Worm (Caenorhabditis elegans) whole organism, young adult: Measurements from ENCODE around the gene pgm-1.
"Not testable (repeated sequence)": the region's sequence is repeated elsewhere in the genome, so short reads cannot be mapped to it uniquely, and the experiment has no call there.

Experiments used
- B0261.1 ChIP-seq: sonication (generic microtip); optimal IDR thresholded peaks from 2 replicates; lab custom pipeline; 2016; ENCODE audit warnings: mild to moderate bottlenecking, missing genetic modification characterization, moderate library complexity, missing compliant biosample characterization
- B0336.3 ChIP-seq: fragments of 200-800 bp; sonication (Bioruptor generic); IDR thresholded peaks from 2 replicates; pipeline ENCODE4 v1.3.6; 2022; ENCODE audit warnings: missing genetic modification characterization, missing compliant biosample characterization
- D2030.7 ChIP-seq: fragments of 200-800 bp; sonication (Bioruptor generic); IDR thresholded peaks from 2 replicates; pipeline ENCODE4 v1.3.6; 2022; ENCODE audit warnings: missing genetic modification reagents, missing genetic modification characterization, missing compliant biosample characterization
- F22D6.2 ChIP-seq: sonication (generic microtip); optimal IDR thresholded peaks from 2 replicates; lab custom pipeline; 2016; ENCODE audit warnings: mild to moderate bottlenecking, missing genetic modification characterization, missing compliant biosample characterization
- F33H1.4 ChIP-seq: fragments of 200-800 bp; sonication (Bioruptor generic); IDR thresholded peaks from 2 replicates; pipeline ENCODE4 v1.3.6; 2022; ENCODE audit warnings: missing genetic modification reagents, missing genetic modification characterization, missing compliant biosample characterization
- F55B11.4 ChIP-seq: sonication (generic microtip); optimal IDR thresholded peaks from 2 replicates; lab custom pipeline; 2016; ENCODE audit warnings: missing compliant biosample characterization, missing genetic modification characterization, borderline replicate concordance; ENCODE audit not compliant: insufficient read depth
- K12H6.12 ChIP-seq: fragments of 200-800 bp; sonication (Bioruptor generic); optimal IDR thresholded peaks from 2 replicates; lab custom pipeline; 2018; ENCODE audit warnings: mild to moderate bottlenecking, missing genetic modification characterization, missing compliant biosample characterization
- T07F8.4 ChIP-seq: sonication (generic microtip); optimal IDR thresholded peaks from 2 replicates; lab custom pipeline; 2016; ENCODE audit warnings: mild to moderate bottlenecking, missing genetic modification characterization, moderate library complexity, missing compliant biosample characterization
- T26A5.8 ChIP-seq: sonication (generic microtip); optimal IDR thresholded peaks from 2 replicates; lab custom pipeline; 2016; ENCODE audit warnings: missing genetic modification characterization, missing compliant biosample characterization
- attf-5 ChIP-seq: fragments of 200-800 bp; sonication (Bioruptor generic); optimal IDR thresholded peaks from 2 replicates; lab custom pipeline; 2018; ENCODE audit warnings: mild to moderate bottlenecking, missing genetic modification characterization, missing compliant biosample characterization
- cebp-1 ChIP-seq, 2 experiments: fragments of 200-800 bp in 1 of 2; sonication (Bioruptor generic) in 1 of 2; sonication (generic microtip) in 1 of 2; IDR thresholded peaks in 1 of 2; optimal IDR thresholded peaks in 1 of 2; 2 replicates each; pipeline versions ENCODE4 v1.3.6 to Lab custom; 2017 to 2022; ENCODE audit warnings: missing compliant biosample characterization in 2 of 2, missing genetic modification characterization in 2 of 2, mild to moderate bottlenecking in 1 of 2, missing genetic modification reagents in 1 of 2, moderate library complexity in 1 of 2
- ceh-27 ChIP-seq: fragments of 200-800 bp; sonication (Bioruptor generic); optimal IDR thresholded peaks from 2 replicates; lab custom pipeline; 2018; ENCODE audit warnings: mild to moderate bottlenecking, missing genetic modification characterization, moderate library complexity, missing compliant biosample characterization
- ceh-91 ChIP-seq: fragments of 200-800 bp; sonication (Bioruptor generic); IDR thresholded peaks from 2 replicates; pipeline ENCODE4 v1.3.6; 2022; ENCODE audit warnings: missing genetic modification reagents, missing genetic modification characterization, missing compliant biosample characterization
- chd-7 ChIP-seq: sonication (generic microtip); optimal IDR thresholded peaks from 2 replicates; lab custom pipeline; 2016; ENCODE audit warnings: mild to moderate bottlenecking, missing genetic modification characterization, moderate library complexity, missing compliant biosample characterization
- die-1 ChIP-seq: sonication (generic microtip); optimal IDR thresholded peaks from 2 replicates; lab custom pipeline; 2016; ENCODE audit warnings: missing genotype, mild to moderate bottlenecking, missing genetic modification characterization, missing compliant biosample characterization
- dox-1 ChIP-seq: fragments of 200-800 bp; sonication (Bioruptor generic); IDR thresholded peaks from 2 replicates; pipeline ENCODE4 v1.3.6; 2022; ENCODE audit warnings: missing genetic modification reagents, missing genetic modification characterization, missing compliant biosample characterization
- dpl-1 ChIP-seq: fragments of 150-350 bp; optimal IDR thresholded peaks from 2 replicates; lab custom pipeline; 2014; ENCODE audit warnings: missing biosample characterization, missing genetic modification reagents, missing genetic modification characterization
- efl-1 ChIP-seq: fragments of 150-350 bp; optimal IDR thresholded peaks from 2 replicates; lab custom pipeline; 2014; ENCODE audit warnings: missing biosample characterization, missing genetic modification reagents, missing genetic modification characterization
- egl-44 ChIP-seq: fragments of 200-800 bp; sonication (Bioruptor generic); IDR thresholded peaks from 2 replicates; pipeline ENCODE4 v1.3.6; 2022; ENCODE audit warnings: missing genetic modification reagents, missing genetic modification characterization, missing compliant biosample characterization
- ets-4 ChIP-seq: fragments of 200-800 bp; sonication (Bioruptor generic); optimal IDR thresholded peaks from 2 replicates; lab custom pipeline; 2018; ENCODE audit warnings: mild to moderate bottlenecking, missing genetic modification characterization, missing compliant biosample characterization
- gei-17 ChIP-seq: fragments of 200-800 bp; sonication (Bioruptor generic); optimal IDR thresholded peaks from 2 replicates; lab custom pipeline; 2018; ENCODE audit warnings: mild to moderate bottlenecking, missing genetic modification characterization, missing compliant biosample characterization
- hsf-1 ChIP-seq: fragments of 200-800 bp; sonication (Bioruptor generic); IDR thresholded peaks from 2 replicates; pipeline ENCODE4 v1.3.6; 2022; ENCODE audit warnings: missing genetic modification reagents, missing genetic modification characterization, missing compliant biosample characterization
- let-526 ChIP-seq: fragments of 200-800 bp; sonication (Bioruptor generic); IDR thresholded peaks from 2 replicates; pipeline ENCODE4 v1.3.6; 2022; ENCODE audit warnings: missing genetic modification reagents, missing genetic modification characterization, missing compliant biosample characterization
- lin-26 ChIP-seq: fragments of 200-800 bp; sonication (Bioruptor generic); IDR thresholded peaks from 2 replicates; pipeline ENCODE4 v1.3.6; 2022; ENCODE audit warnings: missing genetic modification reagents, missing genetic modification characterization, missing compliant biosample characterization
- lin-40 ChIP-seq: sonication (generic microtip); optimal IDR thresholded peaks from 2 replicates; lab custom pipeline; 2016; ENCODE audit warnings: missing genetic modification characterization, mild to moderate bottlenecking, missing compliant biosample characterization, missing genotype, missing genetic modification reagents
- lsl-1 ChIP-seq: fragments of 200-800 bp; sonication (Bioruptor generic); optimal IDR thresholded peaks from 2 replicates; lab custom pipeline; 2018; ENCODE audit warnings: mild to moderate bottlenecking, missing genetic modification characterization, moderate library complexity, missing compliant biosample characterization
- madf-6 ChIP-seq: fragments of 200-800 bp; sonication (Bioruptor generic); IDR thresholded peaks from 2 replicates; pipeline ENCODE4 v1.3.6; 2022; ENCODE audit warnings: missing genetic modification reagents, missing genetic modification characterization, missing compliant biosample characterization
- madf-8 ChIP-seq: fragments of 200-800 bp; sonication (Bioruptor generic); conservative IDR thresholded peaks from 2 replicates; pipeline ENCODE4 v1.3.6; 2022; ENCODE audit warnings: missing genetic modification reagents, missing genetic modification characterization, missing compliant biosample characterization
- mcd-1 ChIP-seq: fragments of 200-800 bp; sonication (Bioruptor generic); IDR thresholded peaks from 2 replicates; pipeline ENCODE4 v1.3.6; 2022; ENCODE audit warnings: missing genetic modification reagents, missing genetic modification characterization, missing compliant biosample characterization
- nhr-80 ChIP-seq: sonication (generic microtip); optimal IDR thresholded peaks from 2 replicates; lab custom pipeline; 2016; ENCODE audit warnings: missing genetic modification characterization, missing compliant biosample characterization
- nhr-90 ChIP-seq: sonication (generic microtip); optimal IDR thresholded peaks from 2 replicates; lab custom pipeline; 2016; ENCODE audit warnings: missing genotype, mild to moderate bottlenecking, missing genetic modification characterization, missing compliant biosample characterization
- rec-8 ChIP-seq, 2 experiments: sonication (generic microtip); optimal IDR thresholded peaks; 2 replicates each; lab custom pipeline; 2016; ENCODE audit warnings: mild to moderate bottlenecking in 2 of 2, missing genetic modification characterization in 2 of 2, missing genetic modification reagents in 2 of 2, missing genotype in 2 of 2, missing biosample characterization in 1 of 2, missing compliant biosample characterization in 1 of 2, moderate library complexity in 1 of 2
- snpc-1.3 ChIP-seq: sonication (generic microtip); optimal IDR thresholded peaks from 2 replicates; lab custom pipeline; 2017; ENCODE audit warnings: missing genetic modification characterization, mild to moderate bottlenecking, missing compliant biosample characterization, antibody characterized with exemption, moderate library complexity, missing genotype, missing genetic modification reagents; ENCODE audit not compliant: insufficient read depth
- tbx-9 ChIP-seq: sonication (generic microtip); optimal IDR thresholded peaks from 2 replicates; lab custom pipeline; 2016; ENCODE audit warnings: borderline replicate concordance, missing genetic modification characterization, inconsistent platforms, missing compliant biosample characterization
- xnd-1 ChIP-seq: sonication (generic microtip); optimal IDR thresholded peaks from 2 replicates; lab custom pipeline; 2016; ENCODE audit warnings: missing genotype, missing genetic modification reagents, missing genetic modification characterization, missing compliant biosample characterization

Gene pgm-1

DNA sequence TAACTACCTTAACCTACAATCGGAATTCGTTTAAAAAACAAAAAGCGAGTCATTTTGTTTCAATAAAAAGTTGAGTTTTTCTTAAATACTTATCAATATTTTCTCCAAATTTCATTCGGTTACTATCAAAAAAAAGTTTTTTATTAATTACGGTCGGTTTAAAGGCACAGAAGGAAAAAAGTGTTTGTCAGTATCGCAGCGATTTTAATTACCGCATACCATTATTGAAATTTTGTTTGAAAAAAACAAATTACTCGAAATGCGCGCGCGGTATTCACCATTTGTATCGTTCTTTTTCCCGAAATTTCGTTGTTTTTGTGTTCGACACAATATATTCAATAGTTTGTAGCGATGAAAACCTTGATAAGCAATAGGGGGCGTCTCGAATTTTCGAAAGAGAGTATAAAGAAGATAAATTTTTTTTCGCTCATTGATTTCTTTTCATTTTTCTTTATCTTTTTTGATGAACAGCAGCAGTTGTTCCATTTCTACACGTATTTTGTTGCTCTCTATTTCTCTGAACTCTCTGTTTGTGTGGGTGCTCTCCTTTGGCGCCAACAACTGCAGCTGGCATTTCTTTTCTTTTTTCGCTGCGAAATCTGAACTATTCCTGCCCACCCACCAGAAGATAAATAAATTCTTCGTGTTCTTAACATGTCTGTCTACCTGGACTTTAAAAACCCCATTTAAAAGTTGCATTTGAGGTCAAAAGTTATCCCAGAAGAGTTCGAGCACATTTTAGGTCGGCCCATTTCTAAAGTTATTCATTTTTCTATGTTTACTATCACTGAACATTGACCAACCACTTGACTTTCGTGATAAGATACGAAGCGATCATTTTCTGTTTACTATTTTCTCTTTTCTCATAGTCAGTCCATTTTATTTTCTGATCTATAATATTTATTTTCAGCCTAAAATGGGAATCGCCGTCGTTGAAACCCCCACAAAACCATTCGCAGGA is at the start of gene pgm-1:
Gene pgm-1, plus strand, starts transcription at position 911 of the 961 bp plus-strand sequence.
- TF ChIP-seq madf-8 (GFP tag; lab: Robert Waterston, UW) = peak; percentile 74
- no peak for TF ChIP-seq F55B11.4
- peak; percentile 74 for TF ChIP-seq efl-1 (GFP tag; lab: Kevin White, UChicago)
- TF ChIP-seq attf-5 = peak; percentile 31
- peak; percentile 15 for TF ChIP-seq nhr-80
- peak; percentile 3 for TF ChIP-seq lin-40 (tag; lab: Kevin White, UChicago)
- peak; percentile 94 for TF ChIP-seq lsl-1
- TF ChIP-seq B0336.3 (GFP tag; lab: Robert Waterston, UW) = no peak
- TF ChIP-seq lin-26 (GFP tag; lab: Robert Waterston, UW) = 0 out of 2 replicates have a peak, but pooled peaks have one; percentile 24
- peak; percentile 19 for TF ChIP-seq dpl-1 (GFP tag; lab: Kevin White, UChicago)
- peak; percentile 8 for TF ChIP-seq snpc-1.3 (tag; lab: Kevin White, UChicago)
- peak; percentile 86 for TF ChIP-seq hsf-1 (GFP tag; lab: Robert Waterston, UW)
- peak; percentile 52; the same call in 1 of the 2 replicates for TF ChIP-seq F33H1.4
- 0 out of 2 replicates have a peak, but pooled peaks have one; percentile 12 for TF ChIP-seq D2030.7 (GFP tag; lab: Robert Waterston, UW)
- no peak for TF ChIP-seq cebp-1 (GFP tag; IDR thresholded peaks at IDR 0.05; lab: Robert Waterston, UW)
- peak; percentile 24 for TF ChIP-seq cebp-1 (tag; optimal IDR thresholded peaks at IDR 0.05; lab: Kevin White, UChicago)
- TF ChIP-seq mcd-1 (GFP tag; lab: Robert Waterston, UW) = 0 out of 2 replicates have a peak, but pooled peaks have one; percentile 13
- TF ChIP-seq K12H6.12 = peak; percentile 14
- TF ChIP-seq xnd-1 (tag; lab: Kevin White, UChicago) = peak; percentile 73
- TF ChIP-seq dox-1 (GFP tag; lab: Robert Waterston, UW) = peak; percentile 25; the same call in 1 of the 2 replicates
- TF ChIP-seq T07F8.4 (tag; lab: Kevin White, UChicago) = no peak
- TF ChIP-seq die-1 (tag; lab: Kevin White, UChicago) = no peak
- peak; percentile 90 for TF ChIP-seq madf-6 (GFP tag; lab: Robert Waterston, UW)
- TF ChIP-seq chd-7 (tag; lab: Kevin White, UChicago) = no peak
- peak; percentile 77 for TF ChIP-seq ceh-91 (GFP tag; lab: Robert Waterston, UW)

DNA sequence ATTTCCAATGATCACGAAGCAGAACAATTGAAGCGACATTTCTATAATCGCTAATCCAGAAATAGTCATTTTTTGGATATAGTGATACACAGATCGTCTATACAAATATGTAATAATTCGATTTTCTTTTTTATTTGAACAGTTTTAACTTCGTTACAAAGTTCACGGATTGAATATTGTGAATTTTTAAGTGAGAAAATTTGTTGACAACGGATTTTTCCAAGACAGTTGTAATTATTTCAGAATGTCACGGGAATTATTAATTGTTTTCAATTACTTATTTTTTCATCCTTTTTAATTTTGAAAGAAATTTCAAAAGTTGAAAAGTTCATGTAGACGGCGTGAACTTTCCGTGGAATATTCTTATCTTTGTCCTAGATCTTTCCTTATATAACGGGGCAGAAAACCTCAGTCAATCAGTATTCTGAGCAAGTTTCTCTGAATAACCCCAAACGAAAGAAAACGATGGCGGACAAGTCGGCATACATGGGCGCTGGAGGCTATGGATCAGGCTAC is 47.0 kb upstream of the pgm-1 start, which contains the start of the genes T23B7.2 and nspd-4:
Gene T23B7.2, minus strand, starts transcription at position 101 of the 516 bp plus-strand sequence.
Gene nspd-4, plus strand, starts transcription at position 466 of the 516 bp plus-strand sequence.
- not testable (repeated sequence) for TF ChIP-seq chd-7 (tag; lab: Kevin White, UChicago); F22D6.2 (tag; lab: Kevin White, UChicago); tbx-9

DNA sequence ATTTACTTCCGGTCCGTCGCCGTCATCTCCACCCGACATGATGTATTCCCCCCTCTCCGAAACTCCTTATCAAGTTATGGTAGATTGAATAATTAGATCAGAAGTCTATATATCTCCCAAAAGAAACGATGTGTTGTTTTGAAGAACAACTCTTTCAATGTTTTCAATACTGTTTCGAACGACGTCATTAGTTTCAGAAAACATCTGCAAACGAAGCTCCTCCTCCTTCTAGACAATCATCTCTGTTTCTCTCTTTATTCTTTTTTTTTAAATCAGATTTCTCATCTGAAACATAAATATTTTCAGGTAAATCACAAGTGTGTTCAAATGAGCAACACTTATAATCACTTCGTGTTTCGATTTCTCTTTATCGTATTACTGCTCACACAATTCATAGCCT is 39.4 kb upstream of the pgm-1 start, which contains the start of gene T23B7.3:
Gene T23B7.3, plus strand, starts transcription at position 301 of the 400 bp plus-strand sequence.
- TF ChIP-seq let-526 (GFP tag; lab: Robert Waterston, UW) (no peak), egl-44 (GFP tag; lab: Robert Waterston, UW) (no peak), ceh-27 (GFP tag; lab: Kevin White, UChicago) (no peak), gei-17 (GFP tag; lab: Kevin White, UChicago) (no peak), B0261.1 (tag; lab: Kevin White, UChicago) (no peak), ets-4 (GFP tag; lab: Kevin White, UChicago) (no peak), T26A5.8 (tag; lab: Kevin White, UChicago) (no peak), nhr-90 (tag; lab: Kevin White, UChicago) (no peak), rec-8 (tag; optimal IDR thresholded peaks at IDR 0.05; lab: Kevin White, UChicago) (no peak)
